Fruit fly (Drosophila melanogaster) whole organism, prepupa: ENCODE data around the gene app.

ENCODE experiments used
- CG4318 ChIP-seq: fragments of 200-800 bp; sonication (Bioruptor generic); optimal IDR thresholded peaks from 3 replicates; lab custom pipeline; 2017; ENCODE audit warnings: missing biosample characterization, mild to moderate bottlenecking, missing genetic modification characterization
- Eip78C ChIP-seq: fragments of 200-800 bp; sonication (Bioruptor generic); peaks from one replicate; lab custom pipeline; 2016; ENCODE audit warnings: missing biosample characterization, missing genetic modification characterization
- fd85E ChIP-seq: fragments of 200-800 bp; sonication (Bioruptor generic); optimal IDR thresholded peaks from 3 replicates; lab custom pipeline; 2016; ENCODE audit warnings: missing biosample characterization, missing genetic modification characterization
- spab ChIP-seq: fragments of 200-800 bp; sonication (Bioruptor generic); optimal IDR thresholded peaks from 2 replicates; lab custom pipeline; 2017; ENCODE audit warnings: missing biosample characterization, mild to moderate bottlenecking, missing genetic modification characterization, missing genetic modification reagents

dm6 chr3L:12277880-12278287 lies 11.2 kb upstream of the app start:
- TF ChIP-seq fd85E (GFP tag; lab: Kevin White, UChicago) (no peak), spab (GFP tag; lab: Kevin White, UChicago) (no peak), CG4318 (GFP tag; lab: Kevin White, UChicago) (no peak), Eip78C (no peak)
